Fruit fly (Drosophila melanogaster) whole organism: Measurements from ENCODE around the gene CG44194.

Experiments used
- CG8478 ChIP-seq: fragments of >200 bp; optimal IDR thresholded peaks from 2 replicates; lab custom pipeline; 2018; ENCODE audit warnings: inconsistent platforms
- Dll ChIP-seq: fragments of >200 bp; optimal IDR thresholded peaks from 2 replicates; lab custom pipeline; 2017
- EcR ChIP-seq, 2 experiments: fragments of >200 bp; optimal IDR thresholded peaks; 2 replicates each; lab custom pipeline; 2017; ENCODE audit warnings: missing biosample characterization in 2 of 2, missing genetic modification characterization in 2 of 2, missing genetic modification reagents in 2 of 2
- pan ChIP-seq: fragments of >200 bp; optimal IDR thresholded peaks from 2 replicates; lab custom pipeline; 2017
- psq ChIP-seq: fragments of >200 bp; optimal IDR thresholded peaks from 2 replicates; lab custom pipeline; 2017
- usp ChIP-seq: fragments of >200 bp; optimal IDR thresholded peaks from 2 replicates; lab custom pipeline; 2017; ENCODE audit warnings: missing biosample characterization, missing genetic modification characterization, mixed read lengths

CG44194 gene

dm6 chr3R:12981334-12982166, 16.0 kb downstream of the CG44194 start:
- TF ChIP-seq CG8478 (lab: Kevin White, UChicago) (no peak), EcR (GFP tag; optimal IDR thresholded peaks at IDR 0.05; lab: Kevin White, UChicago) (peak; percentile 35 to 64), pan (lab: Kevin White, UChicago) (no peak), Dll (lab: Kevin White, UChicago) (no peak), usp (GFP tag; lab: Kevin White, UChicago) (no peak), psq (no peak)

DNA sequence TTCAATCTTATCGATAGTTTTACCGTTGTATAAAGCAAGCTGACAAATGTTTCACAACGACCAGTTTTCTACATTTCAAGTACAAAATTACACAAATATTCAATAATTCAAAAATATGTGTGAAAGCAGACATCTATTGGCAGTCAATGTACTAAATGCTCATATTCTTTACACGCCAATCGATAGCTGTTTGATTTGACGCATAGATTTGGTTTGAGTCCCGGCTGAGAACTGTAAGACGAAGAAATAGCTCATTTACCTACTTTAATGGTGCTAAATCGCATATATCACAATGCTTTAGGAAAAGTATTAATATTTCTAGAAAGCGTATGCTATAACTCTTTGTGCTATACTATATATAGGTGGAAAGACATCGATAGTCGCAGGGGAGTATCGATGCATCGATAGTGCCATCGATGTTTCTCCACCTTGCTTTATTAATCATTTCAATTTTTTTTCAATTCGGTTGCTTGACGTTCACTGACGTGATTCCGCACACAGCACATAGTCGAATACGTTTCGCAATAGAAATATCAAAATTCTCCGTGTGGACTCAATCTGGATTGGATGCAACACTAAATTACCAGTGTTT, 16.8 kb downstream of the CG44194 start, which contains the start of gene Paip2:
TSS of gene Paip2 (plus strand) at position 165 of the 592 bp plus-strand sequence.
- TF ChIP-seq psq (no peak), pan (lab: Kevin White, UChicago) (no peak), EcR (GFP tag; optimal IDR thresholded peaks at IDR 0.05; lab: Kevin White, UChicago) (no peak), usp (GFP tag; lab: Kevin White, UChicago) (no peak), Dll (lab: Kevin White, UChicago) (no peak), CG8478 (lab: Kevin White, UChicago) (no peak)

DNA sequence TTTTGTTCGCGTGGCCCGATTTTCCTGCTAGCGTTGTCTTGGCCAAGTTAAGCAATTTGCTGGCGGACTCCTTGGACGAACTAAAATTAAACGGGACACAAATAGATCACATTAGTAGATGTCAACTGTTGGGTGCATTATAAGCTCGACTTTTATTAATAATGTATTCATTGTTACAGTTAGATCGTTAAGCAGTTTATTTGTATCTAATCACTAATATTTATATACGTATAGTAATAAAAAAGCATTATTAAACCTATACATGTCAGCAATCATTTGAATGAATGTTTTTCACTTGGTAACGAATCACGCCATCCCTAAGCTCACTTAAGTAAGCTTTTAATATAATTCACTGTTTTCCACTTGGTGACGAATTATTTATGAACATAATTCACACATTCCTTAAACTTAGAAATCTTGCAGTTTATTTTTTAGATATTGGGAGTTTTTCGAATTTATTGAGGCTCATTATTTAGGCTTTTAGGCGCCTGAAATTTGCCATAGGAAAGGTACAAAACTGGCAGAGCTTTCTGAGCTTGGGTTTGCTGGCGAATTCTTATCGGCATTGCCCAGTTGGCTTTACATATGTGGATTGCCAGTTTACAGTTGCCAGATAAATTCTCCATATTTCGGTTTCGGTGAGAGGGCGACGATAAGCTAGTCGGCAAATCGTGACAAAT, 20.0 kb downstream of the CG44194 start, which contains the start of the genes CG7381 and CG7091:
TSS of gene CG7381 (minus strand) at position 101 of the 680 bp plus-strand sequence.
TSS of gene CG7091 (plus strand) at position 630 of the 680 bp plus-strand sequence.
- TF ChIP-seq usp (GFP tag; lab: Kevin White, UChicago) (no peak), EcR (GFP tag; optimal IDR thresholded peaks at IDR 0.05; lab: Kevin White, UChicago) (no peak), Dll (lab: Kevin White, UChicago) (no peak), pan (lab: Kevin White, UChicago) (no peak), psq (no peak), CG8478 (lab: Kevin White, UChicago) (no peak)

DNA sequence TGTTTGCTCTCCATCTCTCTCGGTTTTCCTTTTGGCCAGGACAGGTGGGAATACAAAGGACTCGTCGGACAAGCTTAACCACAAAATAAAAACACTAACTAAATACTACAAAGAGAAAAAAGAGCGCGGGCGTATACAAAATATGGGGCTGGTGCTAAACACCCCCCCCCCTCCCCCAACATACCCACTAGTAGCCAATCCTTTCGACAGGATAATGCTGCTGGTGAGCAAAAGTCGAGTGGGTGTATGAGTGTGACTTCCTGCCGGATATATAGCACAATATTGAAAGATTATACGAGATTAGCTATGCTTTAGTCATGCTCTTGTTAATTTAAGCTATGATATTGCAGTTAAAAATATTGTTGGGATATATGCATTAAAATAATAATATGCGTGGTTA, 22.3 kb downstream of the CG44194 start:
- TF ChIP-seq CG8478 (lab: Kevin White, UChicago) = no peak
- no peak for TF ChIP-seq pan (lab: Kevin White, UChicago)

DNA sequence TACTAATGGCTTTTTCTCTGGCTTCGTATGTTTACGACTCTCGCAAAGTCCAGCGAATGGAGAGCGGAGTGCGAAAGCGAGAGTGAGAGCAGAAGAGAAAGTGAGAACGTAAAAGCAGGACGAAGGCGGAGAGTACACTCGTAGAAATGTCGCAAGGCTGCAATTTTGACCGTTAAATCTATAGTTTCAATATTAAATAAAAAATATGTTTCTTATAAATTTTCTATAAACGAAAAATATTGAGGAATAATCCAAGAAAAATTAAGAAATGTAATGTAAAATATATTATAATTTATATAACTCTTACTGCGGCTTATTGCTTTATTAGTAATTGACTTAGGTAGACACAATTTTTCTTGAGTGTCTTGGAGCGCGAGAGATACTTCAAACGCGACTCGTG, 23.1 kb downstream of the CG44194 start:
- TF ChIP-seq usp (GFP tag; lab: Kevin White, UChicago) (no peak), EcR (GFP tag; optimal IDR thresholded peaks at IDR 0.05; lab: Kevin White, UChicago) (no peak), pan (lab: Kevin White, UChicago) (no peak), psq (no peak), CG8478 (lab: Kevin White, UChicago) (no peak), Dll (lab: Kevin White, UChicago) (no peak)

dm6 chr3R:12972106-12972505, 25.4 kb downstream of the CG44194 start:
- TF ChIP-seq pan (lab: Kevin White, UChicago) = no peak

dm6 chr3R:12967612-12968011, 29.9 kb downstream of the CG44194 start, which contains the start of the genes CG14384 and grsm:
Gene CG14384 (minus strand): TSS chr3R:12967712.
Gene grsm (minus strand): TSS chr3R:12967712.
- TF ChIP-seq Dll (lab: Kevin White, UChicago) (no peak), psq (no peak), EcR (GFP tag; optimal IDR thresholded peaks at IDR 0.05; lab: Kevin White, UChicago) (no peak), usp (GFP tag; lab: Kevin White, UChicago) (no peak)

DNA sequence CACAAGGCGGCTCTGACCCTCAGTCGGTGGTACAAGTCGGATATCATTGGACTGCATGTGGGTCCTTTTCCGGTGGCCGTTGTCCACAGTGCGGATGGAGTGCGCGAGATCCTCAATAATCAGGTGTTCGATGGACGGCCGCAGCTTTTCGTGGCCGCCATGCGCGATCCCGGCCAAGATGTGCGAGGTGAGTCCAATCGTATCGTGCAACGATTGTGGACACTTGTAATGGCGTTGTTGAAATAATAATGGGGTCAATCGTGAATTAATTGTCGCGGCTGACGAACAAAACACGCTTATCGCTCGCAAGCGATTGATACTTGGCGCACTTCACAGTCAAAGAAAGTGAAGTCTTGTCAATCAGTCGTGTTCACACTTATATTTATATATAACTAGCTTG, 33.5 kb downstream of the CG44194 start:
- no peak for TF ChIP-seq EcR (GFP tag; optimal IDR thresholded peaks at IDR 0.05; lab: Kevin White, UChicago)
- no peak for TF ChIP-seq pan (lab: Kevin White, UChicago)
- no peak for TF ChIP-seq CG8478 (lab: Kevin White, UChicago)
- TF ChIP-seq usp (GFP tag; lab: Kevin White, UChicago) = no peak
- no peak for TF ChIP-seq Dll (lab: Kevin White, UChicago)
- no peak for TF ChIP-seq psq

dm6 chr3R:12963491-12963890, 34.0 kb downstream of the CG44194 start, which contains the start of gene Cyp304a1:
Gene Cyp304a1 (plus strand): TSS chr3R:12963791.
- TF ChIP-seq Dll (lab: Kevin White, UChicago) (no peak), psq (no peak), usp (GFP tag; lab: Kevin White, UChicago) (no peak), pan (lab: Kevin White, UChicago) (no peak), EcR (GFP tag; optimal IDR thresholded peaks at IDR 0.05; lab: Kevin White, UChicago) (no peak), CG8478 (lab: Kevin White, UChicago) (no peak)

- TF ChIP-seq Dll (lab: Kevin White, UChicago) (no peak), pan (lab: Kevin White, UChicago) (no peak)
Measured at dm6 chr3R:12962612-12963011, 34.9 kb downstream of the CG44194 start.

DNA sequence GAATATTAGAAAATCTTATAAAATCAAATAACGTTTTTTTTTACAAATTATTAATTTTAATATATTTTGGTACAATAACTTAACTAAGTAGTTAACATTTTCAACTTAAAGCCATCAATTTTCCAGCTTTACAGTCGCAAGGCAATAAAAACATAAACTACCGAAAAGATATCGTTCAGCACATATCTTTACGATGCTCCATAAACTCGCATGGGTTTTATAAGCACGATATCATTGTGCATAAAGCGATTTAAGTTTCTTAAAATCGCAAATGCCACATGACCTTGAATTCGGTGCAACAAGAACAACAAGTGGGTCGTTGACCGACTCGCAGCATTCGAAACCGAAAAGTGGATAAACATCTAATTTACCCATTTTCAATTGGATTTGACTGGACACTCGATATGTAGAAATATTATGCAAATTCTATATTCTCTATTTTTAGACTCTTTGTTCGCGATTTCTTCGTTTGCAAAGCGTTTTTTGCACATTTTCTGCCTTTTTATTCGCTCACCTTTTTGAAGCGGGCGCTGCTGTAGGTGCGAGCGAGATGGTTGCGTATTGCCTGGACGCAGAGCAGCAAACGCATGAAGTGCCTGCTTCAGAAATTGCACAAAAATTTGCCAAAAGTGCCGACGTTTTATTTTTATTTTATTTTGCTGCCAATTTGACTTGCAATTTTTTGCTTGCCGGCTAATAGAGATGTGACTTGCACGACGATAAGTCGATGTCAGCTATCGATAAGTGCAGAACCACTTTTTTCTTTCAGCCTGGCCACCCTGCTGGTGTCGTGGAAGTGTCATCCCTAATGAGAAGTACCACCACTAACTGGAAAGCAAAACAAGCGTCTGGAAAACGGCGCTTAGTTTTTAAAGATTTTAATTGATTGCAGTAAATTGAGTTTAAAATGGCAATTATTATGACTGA, 36.3 kb downstream of the CG44194 start, which contains the start of gene Spc25:
TSS of gene Spc25 (plus strand) at position 817 of the 927 bp plus-strand sequence.
- TF ChIP-seq usp (GFP tag; lab: Kevin White, UChicago) (no peak), EcR (GFP tag; optimal IDR thresholded peaks at IDR 0.05; lab: Kevin White, UChicago) (peak; percentile 54 to 84), Dll (lab: Kevin White, UChicago) (no peak), pan (lab: Kevin White, UChicago) (no peak)
